Worm (Caenorhabditis elegans) whole organism, young adult: Measurements from ENCODE around the gene str-112.
A peak's percentile ranks its signal among the peaks of the same experiment; 100 is the strongest.

Source experiments
- B0035.1 ChIP-seq: sonication (generic microtip); optimal IDR thresholded peaks from 2 replicates; lab custom pipeline; 2016; ENCODE audit warnings: missing genetic modification characterization, mild to moderate bottlenecking, missing compliant biosample characterization, missing genotype, missing genetic modification reagents
- B0336.3 ChIP-seq: fragments of 200-800 bp; sonication (Bioruptor generic); IDR thresholded peaks from 2 replicates; pipeline ENCODE4 v1.3.6; 2022; ENCODE audit warnings: missing genetic modification characterization, missing compliant biosample characterization
- F22D6.2 ChIP-seq: sonication (generic microtip); optimal IDR thresholded peaks from 2 replicates; lab custom pipeline; 2016; ENCODE audit warnings: mild to moderate bottlenecking, missing genetic modification characterization, missing compliant biosample characterization
- F23B12.7 ChIP-seq: sonication (generic microtip); optimal IDR thresholded peaks from 2 replicates; lab custom pipeline; 2017; ENCODE audit warnings: missing genetic modification characterization, mild to moderate bottlenecking, missing compliant biosample characterization, antibody characterized with exemption, moderate library complexity; ENCODE audit not compliant: insufficient read depth
- F49E8.2 ChIP-seq: sonication (generic microtip); optimal IDR thresholded peaks from 3 replicates; lab custom pipeline; 2017; ENCODE audit warnings: missing genetic modification characterization, mild to moderate bottlenecking, missing compliant biosample characterization, antibody characterized with exemption, moderate library complexity; ENCODE audit not compliant: insufficient read depth
- F57A8.1 ChIP-seq: fragments of 200-800 bp; sonication (Bioruptor generic); optimal IDR thresholded peaks from 2 replicates; lab custom pipeline; 2018; ENCODE audit warnings: mild to moderate bottlenecking, missing genetic modification characterization, moderate library complexity, missing compliant biosample characterization
- T07F8.4 ChIP-seq: sonication (generic microtip); optimal IDR thresholded peaks from 2 replicates; lab custom pipeline; 2016; ENCODE audit warnings: mild to moderate bottlenecking, missing genetic modification characterization, moderate library complexity, missing compliant biosample characterization
- Y56A3A.18 ChIP-seq: fragments of 200-800 bp; sonication (Bioruptor generic); IDR thresholded peaks from 2 replicates; pipeline ENCODE4 v1.3.6; 2022; ENCODE audit warnings: missing genetic modification reagents, missing genetic modification characterization, missing compliant biosample characterization
- Y79H2A.3 ChIP-seq: fragments of 200-800 bp; sonication (Bioruptor generic); conservative IDR thresholded peaks from 2 replicates; pipeline ENCODE4 v1.3.6; 2022; ENCODE audit warnings: missing genetic modification reagents, missing genetic modification characterization, missing compliant biosample characterization
- athp-1 ChIP-seq: sonication (generic microtip); optimal IDR thresholded peaks from 2 replicates; lab custom pipeline; 2017; ENCODE audit warnings: mild to moderate bottlenecking, missing genetic modification characterization, missing compliant biosample characterization
- attf-3 ChIP-seq: fragments of 200-800 bp; sonication (Bioruptor generic); conservative IDR thresholded peaks from 2 replicates; pipeline ENCODE4 v1.3.6; 2022; ENCODE audit warnings: missing genetic modification reagents, missing genetic modification characterization, missing compliant biosample characterization
- cebp-1 ChIP-seq, 2 experiments: fragments of 200-800 bp in 1 of 2; sonication (Bioruptor generic) in 1 of 2; sonication (generic microtip) in 1 of 2; IDR thresholded peaks in 1 of 2; optimal IDR thresholded peaks in 1 of 2; 2 replicates each; pipeline versions ENCODE4 v1.3.6 to Lab custom; 2017 to 2022; ENCODE audit warnings: missing compliant biosample characterization in 2 of 2, missing genetic modification characterization in 2 of 2, mild to moderate bottlenecking in 1 of 2, missing genetic modification reagents in 1 of 2, moderate library complexity in 1 of 2
- ceh-27 ChIP-seq: fragments of 200-800 bp; sonication (Bioruptor generic); optimal IDR thresholded peaks from 2 replicates; lab custom pipeline; 2018; ENCODE audit warnings: mild to moderate bottlenecking, missing genetic modification characterization, moderate library complexity, missing compliant biosample characterization
- chd-7 ChIP-seq: sonication (generic microtip); optimal IDR thresholded peaks from 2 replicates; lab custom pipeline; 2016; ENCODE audit warnings: mild to moderate bottlenecking, missing genetic modification characterization, moderate library complexity, missing compliant biosample characterization
- dpl-1 ChIP-seq: fragments of 150-350 bp; optimal IDR thresholded peaks from 2 replicates; lab custom pipeline; 2014; ENCODE audit warnings: missing biosample characterization, missing genetic modification reagents, missing genetic modification characterization
- egl-18 ChIP-seq: fragments of 200-800 bp; sonication (Bioruptor generic); IDR thresholded peaks from 2 replicates; pipeline ENCODE4 v1.3.6; 2022; ENCODE audit warnings: missing genetic modification reagents, missing genetic modification characterization, missing compliant biosample characterization
- ets-4 ChIP-seq: fragments of 200-800 bp; sonication (Bioruptor generic); optimal IDR thresholded peaks from 2 replicates; lab custom pipeline; 2018; ENCODE audit warnings: mild to moderate bottlenecking, missing genetic modification characterization, missing compliant biosample characterization
- fkh-3 ChIP-seq: sonication (generic microtip); optimal IDR thresholded peaks from 2 replicates; lab custom pipeline; 2016; ENCODE audit warnings: mild to moderate bottlenecking, missing genetic modification characterization, missing compliant biosample characterization
- gei-17 ChIP-seq: fragments of 200-800 bp; sonication (Bioruptor generic); optimal IDR thresholded peaks from 2 replicates; lab custom pipeline; 2018; ENCODE audit warnings: mild to moderate bottlenecking, missing genetic modification characterization, missing compliant biosample characterization
- hlh-12 ChIP-seq: sonication (generic microtip); optimal IDR thresholded peaks from 2 replicates; lab custom pipeline; 2016; ENCODE audit warnings: missing genetic modification characterization, missing compliant biosample characterization
- hmg-1.2 ChIP-seq: fragments of 200-800 bp; sonication (Bioruptor generic); IDR thresholded peaks from 2 replicates; pipeline ENCODE4 v1.3.6; 2022; ENCODE audit warnings: missing genetic modification reagents, missing genetic modification characterization, missing compliant biosample characterization
- lin-26 ChIP-seq: fragments of 200-800 bp; sonication (Bioruptor generic); IDR thresholded peaks from 2 replicates; pipeline ENCODE4 v1.3.6; 2022; ENCODE audit warnings: missing genetic modification reagents, missing genetic modification characterization, missing compliant biosample characterization
- lin-54 ChIP-seq: fragments of 200-800 bp; sonication (Bioruptor generic); optimal IDR thresholded peaks from 2 replicates; lab custom pipeline; 2018; ENCODE audit warnings: mild to moderate bottlenecking, missing genetic modification characterization, missing compliant biosample characterization
- madf-3 ChIP-seq: fragments of 200-800 bp; sonication (Bioruptor generic); IDR thresholded peaks from 2 replicates; pipeline ENCODE4 v1.3.6; 2022; ENCODE audit warnings: missing genetic modification reagents, missing genetic modification characterization, missing compliant biosample characterization
- mcd-1 ChIP-seq: fragments of 200-800 bp; sonication (Bioruptor generic); IDR thresholded peaks from 2 replicates; pipeline ENCODE4 v1.3.6; 2022; ENCODE audit warnings: missing genetic modification reagents, missing genetic modification characterization, missing compliant biosample characterization
- rec-8 ChIP-seq, 2 experiments: sonication (generic microtip); optimal IDR thresholded peaks; 2 replicates each; lab custom pipeline; 2016; ENCODE audit warnings: mild to moderate bottlenecking in 2 of 2, missing genetic modification characterization in 2 of 2, missing genetic modification reagents in 2 of 2, missing genotype in 2 of 2, missing biosample characterization in 1 of 2, missing compliant biosample characterization in 1 of 2, moderate library complexity in 1 of 2
- rpc-1 ChIP-seq, 2 experiments: fragments of 150-350 bp in 1 of 2; sonication (generic microtip) in 1 of 2; optimal IDR thresholded peaks; 2 replicates each; lab custom pipeline; 2014 to 2018; ENCODE audit warnings: missing biosample characterization in 1 of 2, missing genetic modification characterization in 1 of 2, missing genetic modification reagents in 1 of 2, missing genotype in 1 of 2
- snpc-3.4 ChIP-seq: sonication (generic microtip); optimal IDR thresholded peaks from 2 replicates; lab custom pipeline; 2017; ENCODE audit warnings: missing genetic modification characterization, mild to moderate bottlenecking, missing compliant biosample characterization, antibody characterized with exemption, moderate library complexity, missing genotype, missing genetic modification reagents
- sptf-2 ChIP-seq: fragments of 200-800 bp; sonication (Bioruptor generic); optimal IDR thresholded peaks from 2 replicates; lab custom pipeline; 2018; ENCODE audit warnings: mild to moderate bottlenecking, missing genetic modification characterization, missing compliant biosample characterization
- tlf-1 ChIP-seq: fragments of 200-800 bp; sonication (Bioruptor generic); optimal IDR thresholded peaks from 2 replicates; lab custom pipeline; 2018; ENCODE audit warnings: mild to moderate bottlenecking, missing genetic modification characterization, missing compliant biosample characterization
- xnd-1 ChIP-seq: sonication (generic microtip); optimal IDR thresholded peaks from 2 replicates; lab custom pipeline; 2016; ENCODE audit warnings: missing genotype, missing genetic modification reagents, missing genetic modification characterization, missing compliant biosample characterization
- zfh-2 ChIP-seq: fragments of 200-800 bp; sonication (Bioruptor generic); conservative IDR thresholded peaks from 2 replicates; pipeline ENCODE4 v1.3.6; 2022; ENCODE audit warnings: missing genetic modification reagents, missing genetic modification characterization, missing compliant biosample characterization
- ztf-25 ChIP-seq: fragments of 200-800 bp; sonication (Bioruptor generic); IDR thresholded peaks from 2 replicates; pipeline ENCODE4 v1.3.6; 2022; ENCODE audit warnings: missing genetic modification reagents, missing genetic modification characterization, missing compliant biosample characterization
- ztf-6 ChIP-seq: fragments of 200-800 bp; sonication (Bioruptor generic); IDR thresholded peaks from 2 replicates; pipeline ENCODE4 v1.3.6; 2022; ENCODE audit warnings: missing genetic modification reagents, missing genetic modification characterization, missing compliant biosample characterization

str-112 gene

ce11 chrV:7106499-7107152 lies 31.6 kb downstream of the str-112 start:
- TF ChIP-seq zfh-2 (GFP tag; lab: Robert Waterston, UW) (peak; percentile 67; the same call in 1 of the 2 replicates), fkh-3 (tag; lab: Kevin White, UChicago) (no peak), egl-18 (GFP tag; lab: Robert Waterston, UW) (0 out of 2 replicates have a peak, but pooled peaks have one; percentile 65)

ce11 chrV:7103247-7103646 lies 35.0 kb downstream of the str-112 start, which contains the start of gene odr-2:
odr-2 (plus strand) TSS chrV:7103547.
- TF ChIP-seq Y79H2A.3 (GFP tag; lab: Robert Waterston, UW) (no peak), madf-3 (GFP tag; lab: Robert Waterston, UW) (no peak), F23B12.7 (tag; lab: Kevin White, UChicago) (no peak), F49E8.2 (no peak), B0035.1 (no peak), T07F8.4 (tag; lab: Kevin White, UChicago) (no peak), ztf-25 (GFP tag; lab: Robert Waterston, UW) (no peak), snpc-3.4 (tag; lab: Kevin White, UChicago) (no peak), ztf-6 (GFP tag; lab: Robert Waterston, UW) (no peak), F22D6.2 (no peak), egl-18 (GFP tag; lab: Robert Waterston, UW) (no peak), chd-7 (tag; lab: Kevin White, UChicago) (no peak), cebp-1 (GFP tag; IDR thresholded peaks at IDR 0.05; lab: Robert Waterston, UW) (no peak), cebp-1 (tag; optimal IDR thresholded peaks at IDR 0.05; lab: Kevin White, UChicago) (no peak), rpc-1 (optimal IDR thresholded peaks at IDR 0.05; lab: Kevin White, UChicago) (no peak), rpc-1 (tag; optimal IDR thresholded peaks at IDR 0.05; lab: Kevin White, UChicago) (no peak), Y56A3A.18 (GFP tag; lab: Robert Waterston, UW) (no peak), hmg-1.2 (GFP tag; lab: Robert Waterston, UW) (no peak)

- no peak for TF ChIP-seq mcd-1 (GFP tag; lab: Robert Waterston, UW)
- TF ChIP-seq xnd-1 (tag; lab: Kevin White, UChicago), result no peak
- no peak for TF ChIP-seq F57A8.1
- no peak for TF ChIP-seq egl-18 (GFP tag; lab: Robert Waterston, UW)
- no peak for TF ChIP-seq sptf-2
- TF ChIP-seq B0336.3, result no peak
- no peak for TF ChIP-seq ets-4 (GFP tag; lab: Kevin White, UChicago)
- TF ChIP-seq ceh-27 (GFP tag; lab: Kevin White, UChicago), result no peak
- no peak for TF ChIP-seq gei-17
- no peak for TF ChIP-seq dpl-1 (GFP tag; lab: Kevin White, UChicago)
- TF ChIP-seq rec-8 (tag; optimal IDR thresholded peaks at IDR 0.05; lab: Kevin White, UChicago), result no peak
- TF ChIP-seq athp-1, result no peak
- no peak for TF ChIP-seq tlf-1 (GFP tag; lab: Kevin White, UChicago)
- TF ChIP-seq lin-26, result no peak
- no peak for TF ChIP-seq lin-54 (GFP tag; lab: Kevin White, UChicago)
- no peak for TF ChIP-seq hlh-12 (tag; lab: Kevin White, UChicago)
- no peak for TF ChIP-seq attf-3 (GFP tag; lab: Robert Waterston, UW)
- no peak for TF ChIP-seq Y56A3A.18 (GFP tag; lab: Robert Waterston, UW)
Measured at ce11 chrV:7096811-7097210, 41.4 kb downstream of the str-112 start.
